Worm (Caenorhabditis elegans): ENCODE measurements around the gene C34C12.6.
"Not testable (repeated sequence)": the region's sequence is repeated elsewhere in the genome, so short reads cannot be mapped to it uniquely, and the experiment has no call there.

The C34C12.6 gene

DNA sequence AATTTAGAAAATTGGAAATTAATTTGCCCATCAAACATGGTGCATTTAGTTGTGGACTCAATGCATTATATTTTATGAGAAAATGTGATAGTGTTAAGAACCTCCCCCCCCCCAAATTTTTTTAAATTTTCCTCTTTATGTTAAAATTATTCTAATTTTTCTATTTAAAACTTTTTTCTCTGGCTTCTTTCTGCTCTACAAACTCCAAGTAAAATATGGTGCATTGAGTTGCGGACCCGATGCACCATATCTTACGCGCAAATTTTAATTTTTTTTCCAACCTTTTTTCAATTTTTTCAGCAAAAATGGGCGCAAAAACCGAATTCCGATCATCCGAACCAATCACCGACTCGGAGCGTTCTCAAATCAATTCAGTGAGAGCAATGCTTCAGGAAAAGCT is at the start of gene C34C12.6:
Gene C34C12.6 (plus strand): TSS at position 301 of the 400 bp plus-strand sequence.
- TF ChIP-seq zfp-2 (tag; optimal IDR thresholded peaks at IDR 0.05) = no peak
- no peak for TF ChIP-seq aly-2 (tag; optimal IDR thresholded peaks at IDR 0.05)
- TF ChIP-seq Y48G9A.11 (GFP tag; IDR thresholded peaks at IDR 0.05) = no peak
- no peak for TF ChIP-seq sdz-12 (GFP tag; optimal IDR thresholded peaks at IDR 0.05)
- TF ChIP-seq D1046.2 (GFP tag; IDR thresholded peaks at IDR 0.05) = no peak
- TF ChIP-seq lin-1 (GFP tag; IDR thresholded peaks at IDR 0.05) = no peak
- TF ChIP-seq nhr-76 (tag; optimal IDR thresholded peaks at IDR 0.05) = no peak

DNA sequence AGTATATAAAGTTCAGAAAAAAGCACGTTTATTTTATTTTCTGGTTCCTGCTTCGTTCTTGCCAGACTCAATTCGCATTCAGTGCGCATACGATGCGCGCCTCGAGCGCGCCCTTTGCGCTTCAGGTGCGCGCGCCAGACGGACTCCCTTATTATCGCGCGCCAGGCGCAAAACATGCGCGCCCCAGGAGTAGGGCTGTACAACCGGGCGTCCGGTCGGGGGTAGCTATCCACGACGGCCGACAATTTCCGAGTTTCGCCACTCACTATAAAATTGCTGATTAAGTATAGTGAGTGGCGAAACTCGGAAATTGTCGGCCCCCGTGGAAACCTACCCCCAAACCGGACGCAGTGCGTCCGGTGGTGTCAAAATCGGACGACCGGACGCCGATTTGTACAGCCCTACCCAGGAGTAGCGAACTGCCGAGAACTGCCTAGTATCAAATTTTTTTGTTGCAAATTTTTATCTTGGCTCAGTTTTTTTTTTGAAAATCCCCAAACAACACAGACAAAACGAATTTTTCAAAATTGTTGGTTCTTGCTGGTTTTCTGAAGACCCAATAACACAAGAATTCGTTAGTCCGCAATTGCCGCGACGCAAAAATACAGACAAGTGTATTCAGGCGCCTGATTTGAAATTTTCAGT is 48.8 kb upstream of the C34C12.6 start:
- TF ChIP-seq set-16 (GFP tag; IDR thresholded peaks at IDR 0.05) (peak; percentile 84), unc-62 (GFP tag; optimal IDR thresholded peaks at IDR 0.05 in 1 of 2) (peak in 1 of 2 experiments; percentile 57)
- not testable (repeated sequence) for TF ChIP-seq unc-62 (tag; optimal IDR thresholded peaks at IDR 0.05)

DNA sequence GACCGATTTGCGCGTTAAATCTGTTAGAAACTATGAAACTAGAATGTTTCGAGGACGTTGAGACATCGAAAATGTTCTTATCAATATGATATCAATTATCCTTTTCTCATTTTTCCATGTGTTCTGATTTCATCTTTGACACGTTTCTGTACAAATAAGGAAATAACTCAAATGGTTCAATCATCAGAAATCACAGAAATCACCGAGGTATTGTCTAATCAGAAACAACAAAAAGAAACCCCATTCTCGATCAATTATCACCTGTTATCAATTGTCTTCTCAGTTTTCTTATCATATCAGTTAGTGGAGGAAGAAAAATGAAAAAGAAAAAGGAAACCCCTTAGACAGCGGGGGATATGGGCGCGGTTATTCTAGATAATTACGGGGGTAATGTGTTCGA is 47.2 kb upstream of the C34C12.6 start:
- TF ChIP-seq mxl-2 (GFP tag; conservative IDR thresholded peaks at IDR 0.05) = no peak
- no peak for TF ChIP-seq nhr-25 (tag; optimal IDR thresholded peaks at IDR 0.05; ENCODE audit: borderline replicate concordance, insufficient read depth)
- TF ChIP-seq ctbp-1 (GFP tag; IDR thresholded peaks at IDR 0.05) = no peak
- no peak for TF ChIP-seq zag-1 (tag; optimal IDR thresholded peaks at IDR 0.05)
- no peak for TF ChIP-seq fos-1 (tag; optimal IDR thresholded peaks at IDR 0.05)
- TF ChIP-seq egl-43 (GFP tag; IDR thresholded peaks at IDR 0.05) = no peak
- no peak for TF ChIP-seq lin-29 (GFP tag; IDR thresholded peaks at IDR 0.05)
- no peak for TF ChIP-seq jun-1 (tag; optimal IDR thresholded peaks at IDR 0.05)
- TF ChIP-seq daf-12 (tag; optimal IDR thresholded peaks at IDR 0.05) = no peak
- TF ChIP-seq pqm-1 (tag; optimal IDR thresholded peaks at IDR 0.05) = peak; percentile 60
- TF ChIP-seq hlh-11 (tag; optimal IDR thresholded peaks at IDR 0.05) = peak; percentile 41
- no peak for TF ChIP-seq tra-1 (GFP tag; IDR thresholded peaks at IDR 0.05)
- TF ChIP-seq lin-15B (tag; optimal IDR thresholded peaks at IDR 0.05) = no peak
- no peak for TF ChIP-seq Y105C5A.15 (GFP tag; IDR thresholded peaks at IDR 0.05)
- peak; percentile 60 for TF ChIP-seq dmd-6 (GFP tag; IDR thresholded peaks at IDR 0.05)
- TF ChIP-seq hmg-1.1 (GFP tag; IDR thresholded peaks at IDR 0.05) = no peak
- no peak for TF ChIP-seq ceh-62 (tag; optimal IDR thresholded peaks at IDR 0.05)
- TF ChIP-seq daf-19 (GFP tag; conservative IDR thresholded peaks at IDR 0.05) = no peak
- TF ChIP-seq nhr-28 (tag; optimal IDR thresholded peaks at IDR 0.05) = peak; percentile 72
- no peak for TF ChIP-seq lir-3 (tag; optimal IDR thresholded peaks at IDR 0.05)
- TF ChIP-seq snpc-1.2 (GFP tag; IDR thresholded peaks at IDR 0.05) = no peak
- no peak for TF ChIP-seq T20F7.1 (GFP tag; optimal IDR thresholded peaks at IDR 0.05)
- peak in 1 of 2 experiments; percentile 4 for TF ChIP-seq lsy-2 (tag; optimal IDR thresholded peaks at IDR 0.05)
- TF ChIP-seq fkh-10 (GFP tag; optimal IDR thresholded peaks at IDR 0.05) = no peak
- no peak for TF ChIP-seq dmd-8 (GFP tag; IDR thresholded peaks at IDR 0.05)
- peak in 1 of 2 experiments; percentile 99 for TF ChIP-seq unc-62 (GFP tag; optimal IDR thresholded peaks at IDR 0.05 in 1 of 2)
- no peak for TF ChIP-seq unc-62 (tag; optimal IDR thresholded peaks at IDR 0.05)
- no peak for TF ChIP-seq dmd-9 (GFP tag; IDR thresholded peaks at IDR 0.05)
- no peak for TF ChIP-seq mxl-3 (GFP tag; optimal IDR thresholded peaks at IDR 0.05)
- TF ChIP-seq spr-3 (GFP tag; optimal IDR thresholded peaks at IDR 0.05) = no peak
- TF ChIP-seq D1046.2 (GFP tag; IDR thresholded peaks at IDR 0.05) = no peak
- TF ChIP-seq dve-1 (tag; optimal IDR thresholded peaks at IDR 0.05; ENCODE audit: insufficient read depth) = no peak
- TF ChIP-seq ceh-28 (tag; optimal IDR thresholded peaks at IDR 0.05) = no peak
- TF ChIP-seq ama-1 (optimal IDR thresholded peaks at IDR 0.05) = no peak
- TF ChIP-seq ztf-7 (tag; optimal IDR thresholded peaks at IDR 0.05) = no peak
- peak in 1 of 2 experiments; percentile 51 for TF ChIP-seq mdl-1 (tag; optimal IDR thresholded peaks at IDR 0.05)
- TF ChIP-seq php-3 (GFP tag; IDR thresholded peaks at IDR 0.05) = no peak
- TF ChIP-seq nhr-41 (GFP tag; IDR thresholded peaks at IDR 0.05) = no peak
- no peak for TF ChIP-seq cey-2 (tag; optimal IDR thresholded peaks at IDR 0.05; ENCODE audit: borderline replicate concordance, insufficient read depth)
- no peak for TF ChIP-seq mdt-29 (GFP tag; IDR thresholded peaks at IDR 0.05)
